Fruit fly (Drosophila melanogaster) whole organism, embryonic: ENCODE measurements around the gene AIMP2.

ENCODE experiments used
- ATbp ChIP-seq: fragments of 200-800 bp; sonication (Bioruptor generic); optimal IDR thresholded peaks from 2 replicates; lab custom pipeline; 2017; ENCODE audit warnings: missing biosample characterization, mild to moderate bottlenecking, missing genetic modification characterization, missing genetic modification reagents
- Aef1 ChIP-seq: fragments of 200-800 bp; sonication (Bioruptor generic); IDR thresholded peaks from 3 replicates; pipeline ENCODE4 v1.3.6; 2022; ENCODE audit warnings: missing biosample characterization, missing genetic modification characterization
- Asciz ChIP-seq: fragments of 200-800 bp; sonication (Bioruptor generic); optimal IDR thresholded peaks from 2 replicates; lab custom pipeline; 2017; ENCODE audit warnings: missing biosample characterization, mild to moderate bottlenecking, missing genetic modification characterization, missing genetic modification reagents
- B-H1 ChIP-seq: fragments of 200-800 bp; sonication (Bioruptor generic); IDR thresholded peaks from 3 replicates; pipeline ENCODE4 v1.3.6; 2022; ENCODE audit warnings: missing biosample characterization, missing genetic modification characterization
- BEAF-32 ChIP-seq: fragments of 200-800 bp; sonication (Bioruptor generic); optimal IDR thresholded peaks from 3 replicates; lab custom pipeline; 2017; ENCODE audit warnings: missing biosample characterization, missing genetic modification characterization, mild to moderate bottlenecking, moderate library complexity, missing genetic modification reagents
- CG10147 ChIP-seq: fragments of 200-800 bp; sonication (Bioruptor generic); optimal IDR thresholded peaks from 2 replicates; lab custom pipeline; 2019; ENCODE audit warnings: missing biosample characterization, mild to moderate bottlenecking, missing genetic modification characterization, moderate library complexity
- CG10565 ChIP-seq: fragments of 200-800 bp; sonication (Bioruptor generic); optimal IDR thresholded peaks from 3 replicates; lab custom pipeline; 2016; ENCODE audit warnings: missing biosample characterization, mild to moderate bottlenecking, missing genetic modification characterization
- CG10979 ChIP-seq: fragments of 200-800 bp; sonication (Bioruptor generic); optimal IDR thresholded peaks from 2 replicates; lab custom pipeline; 2018; ENCODE audit warnings: missing biosample characterization, mild to moderate bottlenecking, missing genetic modification characterization, moderate library complexity
- CG14050 ChIP-seq: fragments of 200-800 bp; sonication (Bioruptor generic); IDR thresholded peaks from 3 replicates; pipeline ENCODE4 v1.3.6; 2022; ENCODE audit warnings: missing biosample characterization, missing genetic modification characterization
- CG14710 ChIP-seq: fragments of 200-800 bp; sonication (Bioruptor generic); optimal IDR thresholded peaks from 3 replicates; lab custom pipeline; 2019; ENCODE audit warnings: missing biosample characterization, mild to moderate bottlenecking, missing genetic modification characterization, moderate library complexity
- CG14860 ChIP-seq: fragments of 200-800 bp; sonication (Bioruptor generic); IDR thresholded peaks from 3 replicates; pipeline ENCODE4 v1.3.6; 2022; ENCODE audit warnings: missing biosample characterization, missing genetic modification characterization; ENCODE audit not compliant: partially characterized antibody
- CG17186 ChIP-seq: fragments of 200-800 bp; sonication (Bioruptor generic); optimal IDR thresholded peaks from 3 replicates; lab custom pipeline; 2017; ENCODE audit warnings: missing biosample characterization, missing genetic modification reagents, missing genetic modification characterization
- CG18599 ChIP-seq: fragments of 200-800 bp; sonication (Bioruptor generic); optimal IDR thresholded peaks from 3 replicates; lab custom pipeline; 2017; ENCODE audit warnings: missing biosample characterization, missing genetic modification characterization, mild to moderate bottlenecking, moderate library complexity, missing genetic modification reagents
- CG2202 ChIP-seq: fragments of 200-800 bp; sonication (Bioruptor generic); optimal IDR thresholded peaks from 2 replicates; lab custom pipeline; 2018; ENCODE audit warnings: missing biosample characterization, mild to moderate bottlenecking, missing genetic modification characterization
- CG30020 ChIP-seq: fragments of 200-800 bp; optimal IDR thresholded peaks from 2 replicates; lab custom pipeline; 2019; ENCODE audit warnings: missing biosample characterization, mild to moderate bottlenecking, missing genetic modification characterization, moderate library complexity
- CG32767 ChIP-seq: fragments of 200-800 bp; sonication (Bioruptor generic); IDR thresholded peaks from 2 replicates; pipeline ENCODE4 v1.3.6; 2022; ENCODE audit warnings: missing biosample characterization, missing genetic modification characterization
- CG33213 ChIP-seq: fragments of 200-800 bp; sonication (Bioruptor generic); optimal IDR thresholded peaks from 3 replicates; lab custom pipeline; 2016; ENCODE audit warnings: missing biosample characterization, missing genetic modification characterization
- CG43689 ChIP-seq: fragments of 200-800 bp; sonication (Bioruptor generic); IDR thresholded peaks from 2 replicates; pipeline ENCODE4 v1.3.6; 2022; ENCODE audit warnings: missing biosample characterization, missing genetic modification characterization
- CG6254 ChIP-seq: fragments of 200-800 bp; sonication (Bioruptor generic); optimal IDR thresholded peaks from 3 replicates; lab custom pipeline; 2017; ENCODE audit warnings: mild to moderate bottlenecking, missing biosample characterization, missing genetic modification reagents, missing genetic modification characterization
- CG7963 ChIP-seq: fragments of 200-800 bp; sonication (Bioruptor generic); IDR thresholded peaks from 3 replicates; pipeline ENCODE4 v1.3.6; 2022; ENCODE audit warnings: missing biosample characterization, missing genetic modification characterization; ENCODE audit not compliant: partially characterized antibody
- CTCF ChIP-seq: fragments of 200-800 bp; sonication (Bioruptor generic); optimal IDR thresholded peaks from 2 replicates; lab custom pipeline; 2017; ENCODE audit warnings: missing biosample characterization, mild to moderate bottlenecking, missing genetic modification characterization, moderate library complexity
- CrebB ChIP-seq: fragments of 200-800 bp; sonication (Bioruptor generic); optimal IDR thresholded peaks from 3 replicates; lab custom pipeline; 2018; ENCODE audit warnings: missing biosample characterization, mild to moderate bottlenecking, missing genetic modification characterization
- Dp ChIP-seq: fragments of 200-800 bp; sonication (Bioruptor generic); optimal IDR thresholded peaks from 2 replicates; lab custom pipeline; 2018; ENCODE audit warnings: missing biosample characterization, mild to moderate bottlenecking, missing genetic modification characterization, moderate library complexity
- Ets97D ChIP-seq: fragments of 200-800 bp; sonication (Bioruptor generic); optimal IDR thresholded peaks from 3 replicates; lab custom pipeline; 2016; ENCODE audit warnings: missing biosample characterization, missing genetic modification characterization
- Fer2 ChIP-seq: fragments of 200-800 bp; sonication (Bioruptor generic); optimal IDR thresholded peaks from 2 replicates; lab custom pipeline; 2018; ENCODE audit warnings: missing biosample characterization, mild to moderate bottlenecking, missing genetic modification characterization, moderate library complexity
- HmgD ChIP-seq: fragments of 200-800 bp; sonication (Bioruptor generic); optimal IDR thresholded peaks from 3 replicates; lab custom pipeline; 2016; ENCODE audit warnings: missing biosample characterization, missing genetic modification characterization
- Jarid2 ChIP-seq: fragments of 200-800 bp; sonication (Bioruptor generic); optimal IDR thresholded peaks from 3 replicates; lab custom pipeline; 2017; ENCODE audit warnings: mild to moderate bottlenecking, missing biosample characterization, missing genetic modification reagents, missing genetic modification characterization
- Lim3 ChIP-seq: fragments of 200-800 bp; sonication (Bioruptor generic); IDR thresholded peaks from 2 replicates; pipeline ENCODE4 v1.3.6; 2022; ENCODE audit warnings: missing biosample characterization, missing genetic modification characterization
- MBD-R2 ChIP-seq: fragments of 200-800 bp; sonication (Bioruptor generic); IDR thresholded peaks from 2 replicates; pipeline ENCODE4 v1.3.6; 2022; ENCODE audit warnings: missing biosample characterization, missing genetic modification characterization
- Myb ChIP-seq: fragments of 200-800 bp; sonication (Bioruptor generic); optimal IDR thresholded peaks from 2 replicates; lab custom pipeline; 2016; ENCODE audit warnings: missing biosample characterization, missing genetic modification characterization
- Pdp1 ChIP-seq, 2 experiments: fragments of 200-800 bp; sonication (Bioruptor generic); optimal IDR thresholded peaks; 3 replicates each; lab custom pipeline; 2016; ENCODE audit warnings: missing biosample characterization in 2 of 2, missing genetic modification characterization in 2 of 2, mild to moderate bottlenecking in 1 of 2, moderate library complexity in 1 of 2
- Sin3A ChIP-seq: fragments of >200 bp; optimal IDR thresholded peaks from 2 replicates; lab custom pipeline; 2018
- Spps ChIP-seq: fragments of 200-800 bp; sonication (Bioruptor generic); optimal IDR thresholded peaks from 2 replicates; lab custom pipeline; 2018; ENCODE audit warnings: missing biosample characterization, mild to moderate bottlenecking, missing genetic modification characterization
- Tbp ChIP-seq: fragments of >200 bp; optimal IDR thresholded peaks from 2 replicates; lab custom pipeline; 2018; ENCODE audit warnings: missing biosample characterization, missing genetic modification characterization
- abd-A ChIP-seq: fragments of 200-800 bp; sonication (Bioruptor generic); optimal IDR thresholded peaks from 3 replicates; lab custom pipeline; 2019; ENCODE audit warnings: missing biosample characterization, mild to moderate bottlenecking, missing genetic modification characterization, moderate library complexity
- ap ChIP-seq: fragments of 200-800 bp; sonication (Bioruptor generic); IDR thresholded peaks from 2 replicates; pipeline ENCODE4 v1.3.6; 2022; ENCODE audit warnings: missing biosample characterization, missing genetic modification characterization
- bowl ChIP-seq: fragments of 200-800 bp; sonication (Bioruptor generic); IDR thresholded peaks from 2 replicates; pipeline ENCODE4 v1.3.6; 2022; ENCODE audit warnings: missing biosample characterization, missing genetic modification characterization
- emc ChIP-seq: fragments of 200-800 bp; sonication (Bioruptor generic); optimal IDR thresholded peaks from 2 replicates; lab custom pipeline; 2016; ENCODE audit warnings: missing biosample characterization, missing genetic modification characterization
- exex ChIP-seq: fragments of 200-800 bp; sonication (Bioruptor generic); optimal IDR thresholded peaks from 4 replicates; lab custom pipeline; 2018; ENCODE audit warnings: missing biosample characterization, mild to moderate bottlenecking, missing genetic modification characterization, moderate library complexity
- gcm2 ChIP-seq: fragments of 200-800 bp; sonication (Bioruptor generic); optimal IDR thresholded peaks from 2 replicates; lab custom pipeline; 2016; ENCODE audit warnings: missing biosample characterization, missing genetic modification characterization
- her ChIP-seq: fragments of 200-800 bp; sonication (Bioruptor generic); optimal IDR thresholded peaks from 2 replicates; lab custom pipeline; 2016; ENCODE audit warnings: missing biosample characterization, missing genetic modification characterization
- ind ChIP-seq: fragments of 200-800 bp; sonication (Bioruptor generic); optimal IDR thresholded peaks from 3 replicates; lab custom pipeline; 2016; ENCODE audit warnings: missing biosample characterization, missing genetic modification characterization
- lov ChIP-seq, 2 experiments: fragments of 200-800 bp in 1 of 2; fragments of >200 bp in 1 of 2; sonication (Bioruptor generic) in 1 of 2; IDR thresholded peaks in 1 of 2; optimal IDR thresholded peaks in 1 of 2; 2 replicates in 1 of 2; 3 replicates in 1 of 2; pipeline versions ENCODE4 v1.3.6 to Lab custom; 2017 to 2022; ENCODE audit warnings: missing biosample characterization in 1 of 2, missing genetic modification characterization in 1 of 2
- nmo ChIP-seq: fragments of 200-800 bp; sonication (Bioruptor generic); optimal IDR thresholded peaks from 2 replicates; lab custom pipeline; 2018; ENCODE audit warnings: missing biosample characterization, mild to moderate bottlenecking, missing genetic modification characterization, moderate library complexity
- salm ChIP-seq: fragments of 200-800 bp; sonication (Bioruptor generic); optimal IDR thresholded peaks from 2 replicates; lab custom pipeline; 2018; ENCODE audit warnings: missing biosample characterization, mild to moderate bottlenecking, missing genetic modification characterization
- scrt ChIP-seq: fragments of 200-800 bp; sonication (Bioruptor generic); optimal IDR thresholded peaks from 2 replicates; lab custom pipeline; 2018; ENCODE audit warnings: missing biosample characterization, mild to moderate bottlenecking, missing genetic modification characterization, moderate library complexity
- sd ChIP-seq: fragments of 200-800 bp; sonication (Bioruptor generic); optimal IDR thresholded peaks from 3 replicates; lab custom pipeline; 2018; ENCODE audit warnings: missing biosample characterization, mild to moderate bottlenecking, missing genetic modification characterization, moderate library complexity
- sob ChIP-seq: fragments of 200-800 bp; sonication (Bioruptor generic); IDR thresholded peaks from 2 replicates; pipeline ENCODE4 v1.3.6; 2022; ENCODE audit warnings: missing biosample characterization, missing genetic modification characterization
- sqz ChIP-seq: fragments of 200-800 bp; sonication (Bioruptor generic); optimal IDR thresholded peaks from 3 replicates; lab custom pipeline; 2018; ENCODE audit warnings: missing biosample characterization, mild to moderate bottlenecking, missing genetic modification characterization
- tin ChIP-seq: fragments of 200-800 bp; sonication (Bioruptor generic); optimal IDR thresholded peaks from 3 replicates; lab custom pipeline; 2016; ENCODE audit warnings: missing biosample characterization, missing genetic modification characterization

The AIMP2 gene

dm6 chr3L:15537916-15538581, 45.4 kb upstream of the AIMP2 start (continued):
- TF ChIP-seq HmgD (GFP tag; lab: Kevin White, UChicago), result no peak
- TF ChIP-seq CG10979 (tag; lab: Kevin White, UChicago), result peak; percentile 76
- TF ChIP-seq CG18599, result peak; percentile 58
- peak; percentile 60 for TF ChIP-seq CG6254 (GFP tag; lab: Kevin White, UChicago)
- peak; percentile 88 for TF ChIP-seq nmo
- TF ChIP-seq ap, result no peak
- no peak for TF ChIP-seq CG43689
- no peak for TF ChIP-seq CG17186 (GFP tag; lab: Kevin White, UChicago)
- no peak for TF ChIP-seq BEAF-32 (GFP tag; lab: Kevin White, UChicago)
- no peak for TF ChIP-seq abd-A (tag; lab: Kevin White, UChicago)
- TF ChIP-seq MBD-R2, result no peak
- peak; percentile 64 for TF ChIP-seq ind (GFP tag; lab: Kevin White, UChicago)
- TF ChIP-seq CG14050, result no peak
- TF ChIP-seq bowl, result no peak
- TF ChIP-seq Spps, result peak; percentile 35
- peak; percentile 52; the same call in 1 of the 2 replicates for TF ChIP-seq sob (GFP tag; lab: Robert Waterston, UW)
- peak; percentile 75 for TF ChIP-seq Asciz (GFP tag; lab: Kevin White, UChicago)
- TF ChIP-seq Dp (GFP tag; lab: Kevin White, UChicago), result no peak
- peak in 1 of 2 experiments; percentile 32 for TF ChIP-seq Pdp1 (GFP tag; optimal IDR thresholded peaks at IDR 0.05; lab: Kevin White, UChicago)
- TF ChIP-seq CG7963 (GFP tag; lab: Robert Waterston, UW), result no peak
- no peak for TF ChIP-seq CG32767
- TF ChIP-seq lov (optimal IDR thresholded peaks at IDR 0.05; lab: Kevin White, UChicago), result no peak
- TF ChIP-seq lov (GFP tag; IDR thresholded peaks at IDR 0.05; lab: Robert Waterston, UW), result no peak
- peak; percentile 54 for TF ChIP-seq ATbp (GFP tag; lab: Kevin White, UChicago)
- no peak for TF ChIP-seq CrebB (tag; lab: Kevin White, UChicago)
- TF ChIP-seq tin (GFP tag; lab: Kevin White, UChicago), result peak; percentile 48
- TF ChIP-seq her (GFP tag; lab: Kevin White, UChicago), result peak; percentile 4
- peak; percentile 70 for TF ChIP-seq CG14710 (tag; lab: Kevin White, UChicago)
- TF ChIP-seq emc, result no peak
- no peak for TF ChIP-seq gcm2 (GFP tag; lab: Kevin White, UChicago)
- peak; percentile 7 for TF ChIP-seq CG33213 (GFP tag; lab: Kevin White, UChicago)
- no peak for TF ChIP-seq exex
- TF ChIP-seq scrt (GFP tag; lab: Kevin White, UChicago), result peak; percentile 49
- TF ChIP-seq CG30020 (tag; lab: Kevin White, UChicago), result no peak
- no peak for TF ChIP-seq Sin3A (lab: Kevin White, UChicago)
- peak; percentile 28 for TF ChIP-seq CG10147
- no peak for TF ChIP-seq Lim3 (GFP tag; lab: Robert Waterston, UW)
- no peak for TF ChIP-seq Jarid2 (GFP tag; lab: Kevin White, UChicago)
- TF ChIP-seq CG10565 (GFP tag; lab: Kevin White, UChicago), result no peak
- peak; percentile 12 for TF ChIP-seq Myb
- TF ChIP-seq sqz (GFP tag; lab: Kevin White, UChicago), result peak; percentile 32
- TF ChIP-seq CTCF (GFP tag; lab: Kevin White, UChicago), result peak; percentile 15
- TF ChIP-seq B-H1 (GFP tag; lab: Robert Waterston, UW), result no peak
- TF ChIP-seq Aef1, result 0 out of 3 replicates have a peak, but pooled peaks have one; percentile 10
- peak; percentile 19 for TF ChIP-seq CG2202 (tag; lab: Kevin White, UChicago)
- no peak for TF ChIP-seq salm
- no peak for TF ChIP-seq Tbp (GFP tag; lab: Kevin White, UChicago)
- no peak for TF ChIP-seq Fer2 (tag; lab: Kevin White, UChicago)
- peak; percentile 4 for TF ChIP-seq sd (tag; lab: Kevin White, UChicago)
- TF ChIP-seq CG14860 (GFP tag; lab: Robert Waterston, UW), result no peak
- no peak for TF ChIP-seq Ets97D (GFP tag; lab: Kevin White, UChicago)
